Fruit fly (Drosophila melanogaster) whole organism, prepupa: ENCODE results near the gene PH4alphaSG2.

Experiments used
- CG11902 ChIP-seq: fragments of 200-800 bp; sonication (Bioruptor generic); optimal IDR thresholded peaks from 3 replicates; lab custom pipeline; 2016; ENCODE audit warnings: missing biosample characterization, missing genetic modification characterization
- CG6808 ChIP-seq: fragments of 200-800 bp; sonication (Bioruptor generic); optimal IDR thresholded peaks from 3 replicates; lab custom pipeline; 2017; ENCODE audit warnings: missing biosample characterization, missing genetic modification characterization, mild to moderate bottlenecking, moderate library complexity, missing genetic modification reagents
- Lpt ChIP-seq: fragments of 200-800 bp; sonication (Bioruptor generic); optimal IDR thresholded peaks from 3 replicates; lab custom pipeline; 2016; ENCODE audit warnings: missing biosample characterization, missing genetic modification characterization
- acj6 ChIP-seq: fragments of 200-800 bp; sonication (Bioruptor generic); optimal IDR thresholded peaks from 3 replicates; lab custom pipeline; 2016; ENCODE audit warnings: missing biosample characterization, missing genetic modification characterization
- fd85E ChIP-seq: fragments of 200-800 bp; sonication (Bioruptor generic); optimal IDR thresholded peaks from 3 replicates; lab custom pipeline; 2016; ENCODE audit warnings: missing biosample characterization, missing genetic modification characterization
- spab ChIP-seq: fragments of 200-800 bp; sonication (Bioruptor generic); optimal IDR thresholded peaks from 2 replicates; lab custom pipeline; 2017; ENCODE audit warnings: missing biosample characterization, mild to moderate bottlenecking, missing genetic modification characterization, missing genetic modification reagents

- TF ChIP-seq acj6 (GFP tag; lab: Kevin White, UChicago) (peak; percentile 47), CG6808 (peak; percentile 33), CG11902 (GFP tag; lab: Kevin White, UChicago) (peak; percentile 64), Lpt (GFP tag; lab: Kevin White, UChicago) (peak; percentile 38), fd85E (GFP tag; lab: Kevin White, UChicago) (no peak), spab (GFP tag; lab: Kevin White, UChicago) (peak; percentile 37)
Observed at dm6 chr3R:30540196-30540595, 50.3 kb downstream of the PH4alphaSG2 start.
